Worm (Caenorhabditis elegans) whole organism, young adult: ENCODE data around the gene T06D8.9.

Experiments used
- F23B12.7 ChIP-seq: sonication (generic microtip); optimal IDR thresholded peaks from 2 replicates; lab custom pipeline; 2017; ENCODE audit warnings: missing genetic modification characterization, mild to moderate bottlenecking, missing compliant biosample characterization, antibody characterized with exemption, moderate library complexity; ENCODE audit not compliant: insufficient read depth
- F49E8.2 ChIP-seq: sonication (generic microtip); optimal IDR thresholded peaks from 3 replicates; lab custom pipeline; 2017; ENCODE audit warnings: missing genetic modification characterization, mild to moderate bottlenecking, missing compliant biosample characterization, antibody characterized with exemption, moderate library complexity; ENCODE audit not compliant: insufficient read depth
- F57C9.4 ChIP-seq: sonication (generic microtip); optimal IDR thresholded peaks from 2 replicates; lab custom pipeline; 2017; ENCODE audit warnings: mild to moderate bottlenecking, missing genetic modification characterization, missing compliant biosample characterization
- T07F8.4 ChIP-seq: sonication (generic microtip); optimal IDR thresholded peaks from 2 replicates; lab custom pipeline; 2016; ENCODE audit warnings: mild to moderate bottlenecking, missing genetic modification characterization, moderate library complexity, missing compliant biosample characterization
- Y53G8AR.9 ChIP-seq: fragments of 200-800 bp; sonication (Bioruptor generic); conservative IDR thresholded peaks from 2 replicates; pipeline ENCODE4 v1.3.6; 2022; ENCODE audit warnings: missing genetic modification reagents, missing genetic modification characterization, missing compliant biosample characterization
- Y79H2A.3 ChIP-seq: fragments of 200-800 bp; sonication (Bioruptor generic); conservative IDR thresholded peaks from 2 replicates; pipeline ENCODE4 v1.3.6; 2022; ENCODE audit warnings: missing genetic modification reagents, missing genetic modification characterization, missing compliant biosample characterization
- akir-1 ChIP-seq: fragments of 200-800 bp; sonication (Bioruptor generic); optimal IDR thresholded peaks from 2 replicates; lab custom pipeline; 2018; ENCODE audit warnings: mild to moderate bottlenecking, missing genetic modification characterization, moderate library complexity, missing compliant biosample characterization
- ceh-27 ChIP-seq: fragments of 200-800 bp; sonication (Bioruptor generic); optimal IDR thresholded peaks from 2 replicates; lab custom pipeline; 2018; ENCODE audit warnings: mild to moderate bottlenecking, missing genetic modification characterization, moderate library complexity, missing compliant biosample characterization
- ceh-40 ChIP-seq: fragments of 200-800 bp; sonication (Bioruptor generic); IDR thresholded peaks from 2 replicates; pipeline ENCODE4 v1.3.6; 2022; ENCODE audit warnings: missing genetic modification characterization, missing compliant biosample characterization
- ceh-58 ChIP-seq: fragments of 200-800 bp; sonication (Bioruptor generic); IDR thresholded peaks from 2 replicates; pipeline ENCODE4 v1.3.6; 2022; ENCODE audit warnings: missing genetic modification characterization, missing compliant biosample characterization
- ceh-91 ChIP-seq: fragments of 200-800 bp; sonication (Bioruptor generic); IDR thresholded peaks from 2 replicates; pipeline ENCODE4 v1.3.6; 2022; ENCODE audit warnings: missing genetic modification reagents, missing genetic modification characterization, missing compliant biosample characterization
- die-1 ChIP-seq: sonication (generic microtip); optimal IDR thresholded peaks from 2 replicates; lab custom pipeline; 2016; ENCODE audit warnings: missing genotype, mild to moderate bottlenecking, missing genetic modification characterization, missing compliant biosample characterization
- dpff-1 ChIP-seq: sonication (generic microtip); optimal IDR thresholded peaks from 2 replicates; lab custom pipeline; 2017; ENCODE audit warnings: mild to moderate bottlenecking, missing genetic modification characterization, missing compliant biosample characterization
- dpl-1 ChIP-seq: fragments of 150-350 bp; optimal IDR thresholded peaks from 2 replicates; lab custom pipeline; 2014; ENCODE audit warnings: missing biosample characterization, missing genetic modification reagents, missing genetic modification characterization
- ets-4 ChIP-seq: fragments of 200-800 bp; sonication (Bioruptor generic); optimal IDR thresholded peaks from 2 replicates; lab custom pipeline; 2018; ENCODE audit warnings: mild to moderate bottlenecking, missing genetic modification characterization, missing compliant biosample characterization
- hlh-12 ChIP-seq: sonication (generic microtip); optimal IDR thresholded peaks from 2 replicates; lab custom pipeline; 2016; ENCODE audit warnings: missing genetic modification characterization, missing compliant biosample characterization
- hmg-1.2 ChIP-seq: fragments of 200-800 bp; sonication (Bioruptor generic); IDR thresholded peaks from 2 replicates; pipeline ENCODE4 v1.3.6; 2022; ENCODE audit warnings: missing genetic modification reagents, missing genetic modification characterization, missing compliant biosample characterization
- lin-35 ChIP-seq, 3 experiments: fragments of 150-350 bp in 2 of 3; sonication (generic microtip) in 1 of 3; optimal IDR thresholded peaks; 2 replicates each; lab custom pipeline; 2014 to 2018; ENCODE audit warnings: missing biosample characterization in 3 of 3, missing genetic modification characterization in 3 of 3, missing genetic modification reagents in 3 of 3
- lin-54 ChIP-seq: fragments of 200-800 bp; sonication (Bioruptor generic); optimal IDR thresholded peaks from 2 replicates; lab custom pipeline; 2018; ENCODE audit warnings: mild to moderate bottlenecking, missing genetic modification characterization, missing compliant biosample characterization
- lir-1 ChIP-seq: fragments of 200-800 bp; sonication (Bioruptor generic); conservative IDR thresholded peaks from 2 replicates; pipeline ENCODE4 v1.3.6; 2022; ENCODE audit warnings: missing genetic modification reagents, missing genetic modification characterization, missing compliant biosample characterization
- madf-10 ChIP-seq: sonication (generic microtip); optimal IDR thresholded peaks from 2 replicates; lab custom pipeline; 2016; ENCODE audit warnings: mild to moderate bottlenecking, missing genetic modification characterization, missing compliant biosample characterization
- mes-4 ChIP-seq: sonication (generic microtip); optimal IDR thresholded peaks from 2 replicates; lab custom pipeline; 2016; ENCODE audit warnings: missing genotype, missing genetic modification characterization, missing compliant biosample characterization
- nfya-2 ChIP-seq: fragments of 200-800 bp; sonication (Bioruptor generic); IDR thresholded peaks from 2 replicates; pipeline ENCODE4 v1.3.6; 2022; ENCODE audit warnings: missing genetic modification reagents, missing genetic modification characterization, missing compliant biosample characterization
- nfyb-1 ChIP-seq: fragments of 200-800 bp; sonication (Bioruptor generic); IDR thresholded peaks from 2 replicates; pipeline ENCODE4 v1.3.6; 2022; ENCODE audit warnings: missing genetic modification reagents, missing genetic modification characterization, missing compliant biosample characterization
- nhr-120 ChIP-seq: fragments of 200-800 bp; sonication (Bioruptor generic); IDR thresholded peaks from 2 replicates; pipeline ENCODE4 v1.3.6; 2022; ENCODE audit warnings: missing genetic modification characterization, missing compliant biosample characterization
- nhr-27 ChIP-seq: fragments of 200-800 bp; sonication (Bioruptor generic); optimal IDR thresholded peaks from 2 replicates; lab custom pipeline; 2018; ENCODE audit warnings: mild to moderate bottlenecking, missing genetic modification characterization, moderate library complexity, missing compliant biosample characterization
- nhr-90 ChIP-seq: sonication (generic microtip); optimal IDR thresholded peaks from 2 replicates; lab custom pipeline; 2016; ENCODE audit warnings: missing genotype, mild to moderate bottlenecking, missing genetic modification characterization, missing compliant biosample characterization
- pbrm-1 ChIP-seq: fragments of 200-800 bp; sonication (Bioruptor generic); IDR thresholded peaks from 2 replicates; pipeline ENCODE4 v1.3.6; 2022; ENCODE audit warnings: missing genetic modification reagents, missing genetic modification characterization, missing compliant biosample characterization
- sea-2 ChIP-seq: fragments of 200-800 bp; sonication (Bioruptor generic); IDR thresholded peaks from 2 replicates; pipeline ENCODE4 v1.3.6; 2022; ENCODE audit warnings: missing genetic modification characterization, missing compliant biosample characterization
- snpc-1.3 ChIP-seq: sonication (generic microtip); optimal IDR thresholded peaks from 2 replicates; lab custom pipeline; 2017; ENCODE audit warnings: missing genetic modification characterization, mild to moderate bottlenecking, missing compliant biosample characterization, antibody characterized with exemption, moderate library complexity, missing genotype, missing genetic modification reagents; ENCODE audit not compliant: insufficient read depth
- unc-130 ChIP-seq: sonication (generic microtip); optimal IDR thresholded peaks from 2 replicates; lab custom pipeline; 2016; ENCODE audit warnings: missing genetic modification reagents, missing genetic modification characterization, missing compliant biosample characterization
- ztf-3 ChIP-seq: fragments of 200-800 bp; sonication (Bioruptor generic); optimal IDR thresholded peaks from 2 replicates; lab custom pipeline; 2018; ENCODE audit warnings: mild to moderate bottlenecking, missing genetic modification characterization, missing compliant biosample characterization

Gene T06D8.9

ce11 chrII:11290109-11290784, 50.9 kb downstream of the T06D8.9 start, which contains the start of gene C47G2.3 (continued):
- TF ChIP-seq hlh-12 (tag; lab: Kevin White, UChicago): no peak
- no peak for TF ChIP-seq Y79H2A.3 (GFP tag; lab: Robert Waterston, UW)
- TF ChIP-seq nfya-2: no peak
- no peak for TF ChIP-seq akir-1 (GFP tag; lab: Kevin White, UChicago)
- TF ChIP-seq unc-130 (GFP tag; lab: Kevin White, UChicago): peak; percentile 72
- TF ChIP-seq F49E8.2 (tag; lab: Kevin White, UChicago): no peak
- no peak for TF ChIP-seq nfyb-1 (GFP tag; lab: Robert Waterston, UW)
- peak; percentile 41 for TF ChIP-seq snpc-1.3 (tag; lab: Kevin White, UChicago)
- no peak for TF ChIP-seq mes-4 (tag; lab: Kevin White, UChicago)
- no peak for TF ChIP-seq ceh-58 (GFP tag; lab: Robert Waterston, UW)
- no peak for TF ChIP-seq Y53G8AR.9
- TF ChIP-seq die-1 (tag; lab: Kevin White, UChicago): no peak
- no peak for TF ChIP-seq ztf-3 (GFP tag; lab: Kevin White, UChicago)
- TF ChIP-seq ceh-27: peak; percentile 24
- TF ChIP-seq sea-2 (GFP tag; lab: Robert Waterston, UW): no peak
- TF ChIP-seq T07F8.4 (tag; lab: Kevin White, UChicago): no peak
- peak; percentile 25 for TF ChIP-seq dpl-1 (GFP tag; lab: Kevin White, UChicago)
- no peak for TF ChIP-seq nhr-27 (tag; lab: Kevin White, UChicago)
- no peak for TF ChIP-seq F23B12.7 (tag; lab: Kevin White, UChicago)
- TF ChIP-seq lir-1 (GFP tag; lab: Robert Waterston, UW): 0 out of 2 replicates have a peak, but pooled peaks have one; percentile 27
- TF ChIP-seq ceh-40 (GFP tag; lab: Robert Waterston, UW): no peak
- 0 out of 2 replicates have a peak, but pooled peaks have one; percentile 8 for TF ChIP-seq hmg-1.2 (GFP tag; lab: Robert Waterston, UW)
- peak in 1 of 3 experiments; percentile 78 for TF ChIP-seq lin-35 (GFP tag; optimal IDR thresholded peaks at IDR 0.05; lab: Kevin White, UChicago)
- peak; percentile 86 for TF ChIP-seq lin-54 (GFP tag; lab: Kevin White, UChicago)
- TF ChIP-seq nhr-120 (GFP tag; lab: Robert Waterston, UW): no peak
- TF ChIP-seq F57C9.4 (tag; lab: Kevin White, UChicago): no peak
- no peak for TF ChIP-seq pbrm-1
- TF ChIP-seq ceh-91 (GFP tag; lab: Robert Waterston, UW): peak; percentile 49; the same call in 1 of the 2 replicates
- peak; percentile 9 for TF ChIP-seq madf-10 (tag; lab: Kevin White, UChicago)
- no peak for TF ChIP-seq dpff-1 (tag; lab: Kevin White, UChicago)
- no peak for TF ChIP-seq ets-4 (GFP tag; lab: Kevin White, UChicago)
- no peak for TF ChIP-seq nhr-90 (tag; lab: Kevin White, UChicago)
